Worm (Caenorhabditis elegans): ENCODE results near the gene srw-140.

Gene srw-140

ce11 chrV:5161792-5162191, 3.7 kb upstream of the srw-140 start, which contains the start of gene abu-6:
abu-6 (minus strand) TSS chrV:5161892.
- TF ChIP-seq npax-4 (tag; optimal IDR thresholded peaks at IDR 0.05) (no peak), pros-1 (tag; optimal IDR thresholded peaks at IDR 0.05) (no peak), ceh-14 (tag; optimal IDR thresholded peaks at IDR 0.05) (no peak), unc-3 (GFP tag; conservative IDR thresholded peaks at IDR 0.05) (no peak), unc-3 (tag; optimal IDR thresholded peaks at IDR 0.05) (no peak), zip-5 (tag; optimal IDR thresholded peaks at IDR 0.05) (no peak), pha-4 (tag; optimal IDR thresholded peaks at IDR 0.05) (no peak)

- TF ChIP-seq ceh-24 (tag; optimal IDR thresholded peaks at IDR 0.05) (no peak), pqm-1 (tag; optimal IDR thresholded peaks at IDR 0.05) (no peak), elt-2 (tag; optimal IDR thresholded peaks at IDR 0.05) (no peak), ets-4 (tag; optimal IDR thresholded peaks at IDR 0.05) (no peak), T23F11.4 (GFP tag; optimal IDR thresholded peaks at IDR 0.05) (no peak), ceh-18 (tag; optimal IDR thresholded peaks at IDR 0.05) (no peak), ceh-19 (GFP tag; optimal IDR thresholded peaks at IDR 0.05) (no peak), hlh-30 (tag; optimal IDR thresholded peaks at IDR 0.05; ENCODE audit: insufficient read depth) (no peak), zip-5 (tag; optimal IDR thresholded peaks at IDR 0.05) (no peak), tbx-7 (tag; optimal IDR thresholded peaks at IDR 0.05) (no peak), eyg-1 (tag; optimal IDR thresholded peaks at IDR 0.05) (no peak), unc-86 (tag; optimal IDR thresholded peaks at IDR 0.05) (no peak), ceh-48 (tag; optimal IDR thresholded peaks at IDR 0.05) (no peak), unc-3 (GFP tag; conservative IDR thresholded peaks at IDR 0.05) (no peak), unc-3 (tag; optimal IDR thresholded peaks at IDR 0.05) (no peak), ceh-14 (tag; optimal IDR thresholded peaks at IDR 0.05) (no peak)
Observed at ce11 chrV:5164682-5165081, 844 bp upstream of the srw-140 start, which contains the start of gene abu-7. abu-7 (minus strand) TSS chrV:5164782.

ce11 chrV:5169586-5169985, 4.1 kb downstream of the srw-140 start, which contains the start of gene srt-64:
srt-64 (minus strand) TSS chrV:5169686.
- TF ChIP-seq hlh-15 (tag; optimal IDR thresholded peaks at IDR 0.05) (no peak), T23F11.4 (GFP tag; optimal IDR thresholded peaks at IDR 0.05) (no peak), sdc-2 (tag; optimal IDR thresholded peaks at IDR 0.05) (no peak), madf-2 (tag; optimal IDR thresholded peaks at IDR 0.05) (no peak), ceh-45 (GFP tag; IDR thresholded peaks at IDR 0.05) (no peak), pag-3 (tag; optimal IDR thresholded peaks at IDR 0.05; ENCODE audit: borderline replicate concordance) (no peak), ceh-18 (tag; optimal IDR thresholded peaks at IDR 0.05) (no peak), ceh-19 (GFP tag; optimal IDR thresholded peaks at IDR 0.05) (no peak), ceh-31 (tag; optimal IDR thresholded peaks at IDR 0.05) (no peak), gmeb-2 (tag; optimal IDR thresholded peaks at IDR 0.05) (no peak), che-1 (tag; optimal IDR thresholded peaks at IDR 0.05) (no peak), fax-1 (tag; optimal IDR thresholded peaks at IDR 0.05) (no peak), hlh-6 (tag; optimal IDR thresholded peaks at IDR 0.05) (no peak), unc-42 (tag; optimal IDR thresholded peaks at IDR 0.05) (no peak), pha-2 (tag; optimal IDR thresholded peaks at IDR 0.05) (no peak), sox-4 (tag; optimal IDR thresholded peaks at IDR 0.05) (no peak), unc-3 (GFP tag; conservative IDR thresholded peaks at IDR 0.05) (no peak), unc-3 (tag; optimal IDR thresholded peaks at IDR 0.05) (no peak), fkh-6 (tag; optimal IDR thresholded peaks at IDR 0.05) (no peak)

ce11 chrV:5172833-5173232, 7.3 kb downstream of the srw-140 start, which contains the start of gene srt-65:
srt-65 (minus strand) TSS chrV:5172933.
- TF ChIP-seq pag-3 (tag; optimal IDR thresholded peaks at IDR 0.05; ENCODE audit: borderline replicate concordance) (no peak), C08G9.2 (tag; optimal IDR thresholded peaks at IDR 0.05) (no peak), ztf-16 (tag; optimal IDR thresholded peaks at IDR 0.05) (no peak), K09A11.1 (tag; optimal IDR thresholded peaks at IDR 0.05; ENCODE audit: insufficient read depth) (no peak), sox-4 (tag; optimal IDR thresholded peaks at IDR 0.05) (no peak), ceh-2 (tag; optimal IDR thresholded peaks at IDR 0.05) (no peak), fax-1 (tag; optimal IDR thresholded peaks at IDR 0.05) (no peak), unc-3 (GFP tag; conservative IDR thresholded peaks at IDR 0.05) (no peak), unc-3 (tag; optimal IDR thresholded peaks at IDR 0.05) (no peak), hlh-6 (tag; optimal IDR thresholded peaks at IDR 0.05) (no peak), ceh-14 (tag; optimal IDR thresholded peaks at IDR 0.05) (no peak), ceh-30 (tag; optimal IDR thresholded peaks at IDR 0.05) (no peak), pha-2 (tag; optimal IDR thresholded peaks at IDR 0.05) (no peak), lin-11 (tag; optimal IDR thresholded peaks at IDR 0.05) (no peak), che-1 (tag; optimal IDR thresholded peaks at IDR 0.05) (no peak), tbx-2 (tag; optimal IDR thresholded peaks at IDR 0.05) (no peak), ama-1 (optimal IDR thresholded peaks at IDR 0.05) (no peak)
